Worm (Caenorhabditis elegans) whole organism, young adult: ENCODE data around the gene F47B8.13.

Experiments used
- D2030.7 ChIP-seq: fragments of 200-800 bp; sonication (Bioruptor generic); IDR thresholded peaks from 2 replicates; pipeline ENCODE4 v1.3.6; 2022; ENCODE audit warnings: missing genetic modification reagents, missing genetic modification characterization, missing compliant biosample characterization
- F37B4.10 ChIP-seq: fragments of 200-800 bp; sonication (Bioruptor generic); IDR thresholded peaks from 2 replicates; pipeline ENCODE4 v1.3.6; 2022; ENCODE audit warnings: missing genetic modification characterization, missing compliant biosample characterization
- ama-1 ChIP-seq, 3 experiments: fragments of 150-350 bp in 1 of 3; sonication (generic microtip) in 2 of 3; optimal IDR thresholded peaks; 2 replicates each; lab custom pipeline; 2014 to 2018; ENCODE audit warnings: missing biosample characterization in 2 of 3, missing genetic modification characterization in 2 of 3, missing genetic modification reagents in 2 of 3
- attf-6 ChIP-seq: fragments of 200-800 bp; sonication (Bioruptor generic); IDR thresholded peaks from 2 replicates; pipeline ENCODE4 v1.3.6; 2022; ENCODE audit warnings: missing genetic modification reagents, missing genetic modification characterization, missing compliant biosample characterization
- ceh-58 ChIP-seq: fragments of 200-800 bp; sonication (Bioruptor generic); IDR thresholded peaks from 2 replicates; pipeline ENCODE4 v1.3.6; 2022; ENCODE audit warnings: missing genetic modification characterization, missing compliant biosample characterization
- hmg-20 ChIP-seq: fragments of 200-800 bp; sonication (Bioruptor generic); IDR thresholded peaks from 2 replicates; pipeline ENCODE4 v1.3.6; 2022; ENCODE audit warnings: missing genetic modification reagents, missing genetic modification characterization, missing compliant biosample characterization
- mel-28 ChIP-seq: sonication (generic microtip); optimal IDR thresholded peaks from 2 replicates; lab custom pipeline; 2016; ENCODE audit warnings: borderline replicate concordance, mild to moderate bottlenecking, missing genetic modification characterization, missing compliant biosample characterization
- nhr-27 ChIP-seq: fragments of 200-800 bp; sonication (Bioruptor generic); optimal IDR thresholded peaks from 2 replicates; lab custom pipeline; 2018; ENCODE audit warnings: mild to moderate bottlenecking, missing genetic modification characterization, moderate library complexity, missing compliant biosample characterization
- snpc-1.1 ChIP-seq: sonication (generic microtip); optimal IDR thresholded peaks from 2 replicates; lab custom pipeline; 2017; ENCODE audit warnings: missing genetic modification characterization, mild to moderate bottlenecking, missing compliant biosample characterization, antibody characterized with exemption, moderate library complexity, missing genotype, missing genetic modification reagents; ENCODE audit not compliant: insufficient read depth
- tbx-9 ChIP-seq: sonication (generic microtip); optimal IDR thresholded peaks from 2 replicates; lab custom pipeline; 2016; ENCODE audit warnings: borderline replicate concordance, missing genetic modification characterization, inconsistent platforms, missing compliant biosample characterization

DNA sequence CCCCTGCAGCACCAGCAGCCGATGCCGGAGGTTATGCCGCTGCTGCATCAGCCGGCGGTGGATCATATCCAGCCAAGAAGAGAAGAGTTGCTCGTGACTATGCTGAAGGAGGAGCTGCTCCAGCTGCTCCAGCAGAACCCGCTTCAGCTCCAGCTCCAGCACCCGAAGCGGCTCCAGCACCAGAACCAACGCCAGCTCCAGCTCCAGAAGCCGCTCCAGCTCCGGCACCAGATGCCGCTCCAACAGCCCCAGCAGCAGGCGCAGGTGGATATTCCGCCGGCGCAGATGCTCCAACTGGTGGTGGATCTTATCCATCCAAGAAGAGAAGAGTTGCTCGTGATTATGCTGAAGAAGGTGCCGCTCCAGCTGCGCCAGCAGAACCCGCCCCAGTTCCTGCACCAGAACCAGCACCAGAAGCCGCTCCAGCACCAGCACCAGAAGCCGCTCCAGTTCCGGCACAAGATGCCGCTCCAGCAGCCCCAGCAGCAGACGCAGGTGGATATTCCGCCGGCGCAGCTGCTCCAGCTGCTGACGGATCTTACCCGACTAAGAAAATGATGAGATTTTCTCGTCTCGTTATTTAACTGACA lies 1.3 kb upstream of the F47B8.13 start:
- TF ChIP-seq nhr-27 (tag; lab: Kevin White, UChicago) (no peak), ama-1 (optimal IDR thresholded peaks at IDR 0.05; lab: Kevin White, UChicago) (no peak), ama-1 (GFP tag; optimal IDR thresholded peaks at IDR 0.05; lab: Kevin White, UChicago) (no peak), hmg-20 (GFP tag; lab: Robert Waterston, UW) (no peak), attf-6 (GFP tag; lab: Robert Waterston, UW) (no peak), mel-28 (tag; lab: Kevin White, UChicago) (no peak), F37B4.10 (GFP tag; lab: Robert Waterston, UW) (no peak), ceh-58 (no peak), D2030.7 (GFP tag; lab: Robert Waterston, UW) (no peak), tbx-9 (tag; lab: Kevin White, UChicago) (no peak), snpc-1.1 (no peak)
